Worm (Caenorhabditis elegans): ENCODE data around the gene srx-1.

DNA sequence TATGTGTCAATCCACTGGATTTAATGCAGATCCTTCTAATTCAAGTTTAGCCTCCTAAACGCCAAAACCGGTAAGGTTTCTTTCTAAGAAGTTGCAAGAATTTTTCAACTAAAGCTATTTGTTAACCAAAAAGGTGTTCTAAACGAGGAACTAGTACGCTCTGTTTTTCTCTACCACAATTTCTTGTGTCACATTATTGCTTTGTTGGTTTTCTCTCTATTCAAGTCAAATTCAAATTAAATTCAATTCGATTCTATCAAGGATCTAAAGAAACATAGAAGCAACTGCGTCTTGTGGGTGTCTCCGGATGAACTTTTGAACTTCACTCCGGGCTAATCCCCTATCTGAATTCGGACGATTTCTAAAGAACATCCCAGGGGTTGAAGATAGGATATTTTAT is 13.0 kb downstream of the srx-1 start, which contains the start of gene oac-40:
- TF ChIP-seq elt-3 (tag; optimal IDR thresholded peaks at IDR 0.05) (no peak), lin-39 (tag; optimal IDR thresholded peaks at IDR 0.05) (no peak), snu-23 (GFP tag; optimal IDR thresholded peaks at IDR 0.05) (no peak), tbx-2 (tag; optimal IDR thresholded peaks at IDR 0.05) (no peak), nhr-11 (tag; optimal IDR thresholded peaks at IDR 0.05) (no peak), fkh-4 (tag; optimal IDR thresholded peaks at IDR 0.05; ENCODE audit: borderline replicate concordance) (no peak), elt-2 (tag; optimal IDR thresholded peaks at IDR 0.05) (no peak), rnt-1 (tag; optimal IDR thresholded peaks at IDR 0.05) (no peak), jun-1 (tag; optimal IDR thresholded peaks at IDR 0.05) (no peak), pqm-1 (tag; optimal IDR thresholded peaks at IDR 0.05) (no peak), fos-1 (tag; optimal IDR thresholded peaks at IDR 0.05) (no peak), dpl-1 (GFP tag; optimal IDR thresholded peaks at IDR 0.05) (no peak), lsy-2 (tag; optimal IDR thresholded peaks at IDR 0.05) (no peak), aly-2 (tag; optimal IDR thresholded peaks at IDR 0.05) (no peak)
